Worm (Caenorhabditis elegans) whole organism, L4 larva: ENCODE measurements around the gene lias-1.

Experiments used
- F10B5.3 ChIP-seq: sonication (generic microtip); optimal IDR thresholded peaks from 2 replicates; lab custom pipeline; 2016; ENCODE audit warnings: mild to moderate bottlenecking, missing genetic modification characterization, missing compliant biosample characterization
- F26F4.8 ChIP-seq: fragments of 200-800 bp; sonication (Bioruptor generic); conservative IDR thresholded peaks from 2 replicates; pipeline ENCODE4 v1.3.6; 2022; ENCODE audit warnings: missing genetic modification characterization, missing compliant biosample characterization
- F44E2.7 ChIP-seq: fragments of 200-800 bp; sonication (Bioruptor generic); IDR thresholded peaks from 2 replicates; pipeline ENCODE4 v2.1.2; 2022; ENCODE audit warnings: missing genetic modification characterization, missing compliant biosample characterization
- F49E8.2 ChIP-seq: sonication (generic microtip); optimal IDR thresholded peaks from 2 replicates; lab custom pipeline; 2016; ENCODE audit warnings: missing compliant biosample characterization, mild to moderate bottlenecking, missing genetic modification characterization, borderline replicate concordance
- R02D3.7 ChIP-seq: fragments of 150-350 bp; sonication (generic microtip); optimal IDR thresholded peaks from 3 replicates; lab custom pipeline; 2014; ENCODE audit warnings: missing biosample characterization, missing genetic modification characterization
- T26A8.4 ChIP-seq: fragments of 200-800 bp; sonication (Bioruptor generic); IDR thresholded peaks from 2 replicates; pipeline ENCODE4 v1.3.6; 2022; ENCODE audit warnings: missing genetic modification characterization, missing compliant biosample characterization
- Y75B8A.6 ChIP-seq: fragments of 200-800 bp; sonication (Bioruptor generic); IDR thresholded peaks from 2 replicates; pipeline ENCODE4 v1.3.6; 2022; ENCODE audit warnings: missing genetic modification reagents, missing genetic modification characterization, missing compliant biosample characterization
- ZK337.2 ChIP-seq: fragments of 200-800 bp; sonication (Bioruptor generic); IDR thresholded peaks from 2 replicates; pipeline ENCODE4 v1.3.6; 2022; ENCODE audit warnings: missing genetic modification reagents, missing genetic modification characterization, missing compliant biosample characterization
- aha-1 ChIP-seq: fragments of 150-350 bp; peaks from one replicate; lab custom pipeline; 2014; ENCODE audit warnings: missing biosample characterization, missing genetic modification characterization
- aly-2 ChIP-seq: sonication (generic microtip); optimal IDR thresholded peaks from 2 replicates; lab custom pipeline; 2018; ENCODE audit warnings: missing biosample characterization, missing genetic modification characterization
- ama-1 ChIP-seq: fragments of 150-350 bp; optimal IDR thresholded peaks from 2 replicates; lab custom pipeline; 2014; ENCODE audit warnings: inconsistent platforms, mixed read lengths
- ceh-20 ChIP-seq: fragments of 200-800 bp; sonication (Bioruptor generic); IDR thresholded peaks from 2 replicates; pipeline ENCODE4 v1.3.6; 2022; ENCODE audit warnings: missing genetic modification reagents, missing genetic modification characterization, missing compliant biosample characterization
- ceh-32 ChIP-seq: sonication (generic microtip); optimal IDR thresholded peaks from 2 replicates; lab custom pipeline; 2016; ENCODE audit warnings: mild to moderate bottlenecking, missing genetic modification characterization, missing compliant biosample characterization; ENCODE audit not compliant: poor library complexity
- ceh-82 ChIP-seq: sonication (generic microtip); optimal IDR thresholded peaks from 2 replicates; lab custom pipeline; 2017; ENCODE audit warnings: missing biosample characterization, missing genetic modification characterization
- ctbp-1 ChIP-seq: fragments of 200-800 bp; sonication (Bioruptor generic); IDR thresholded peaks from 2 replicates; pipeline ENCODE4 v1.3.6; 2022; ENCODE audit warnings: missing genetic modification reagents, missing genetic modification characterization, missing compliant biosample characterization
- daf-12 ChIP-seq: fragments of 150-350 bp; optimal IDR thresholded peaks from 2 replicates; lab custom pipeline; 2014; ENCODE audit warnings: missing biosample characterization, missing genetic modification reagents, missing genetic modification characterization
- daf-16 ChIP-seq, 3 experiments: sonication (generic microtip); optimal IDR thresholded peaks; 2 replicates each; lab custom pipeline; 2016 to 2017; ENCODE audit warnings: missing genetic modification characterization in 3 of 3, missing genetic modification reagents in 3 of 3, mild to moderate bottlenecking in 2 of 3, missing compliant biosample characterization in 2 of 3, missing biosample characterization in 1 of 3, moderate library complexity in 1 of 3
- daf-8 ChIP-seq: fragments of 200-800 bp; sonication (Bioruptor generic); IDR thresholded peaks from 2 replicates; pipeline ENCODE4 v1.3.6; 2022; ENCODE audit warnings: missing genetic modification characterization, missing compliant biosample characterization
- dpl-1 ChIP-seq: fragments of 150-350 bp; optimal IDR thresholded peaks from 2 replicates; lab custom pipeline; 2014; ENCODE audit warnings: missing biosample characterization, missing genetic modification reagents, missing genetic modification characterization
- duxl-1 ChIP-seq: sonication (generic microtip); optimal IDR thresholded peaks from 2 replicates; lab custom pipeline; 2016; ENCODE audit warnings: mild to moderate bottlenecking, missing genetic modification characterization, moderate library complexity, missing compliant biosample characterization; ENCODE audit not compliant: poor library complexity
- fkh-10 ChIP-seq: fragments of 150-350 bp; optimal IDR thresholded peaks from 2 replicates; lab custom pipeline; 2014; ENCODE audit warnings: missing biosample characterization, missing genetic modification reagents, missing genetic modification characterization
- hif-1 ChIP-seq, 2 experiments: sonication (generic microtip); optimal IDR thresholded peaks; 2 replicates each; lab custom pipeline; 2016 to 2017; ENCODE audit warnings: missing compliant biosample characterization in 2 of 2, missing genetic modification characterization in 2 of 2, missing genetic modification reagents in 2 of 2, missing genotype in 2 of 2, mild to moderate bottlenecking in 1 of 2
- hlh-11 ChIP-seq: fragments of 200-800 bp; sonication (Bioruptor generic); optimal IDR thresholded peaks from 2 replicates; lab custom pipeline; 2018; ENCODE audit warnings: mild to moderate bottlenecking, missing genetic modification characterization, missing compliant biosample characterization
- hlh-30 ChIP-seq: sonication (generic microtip); optimal IDR thresholded peaks from 2 replicates; lab custom pipeline; 2017; ENCODE audit warnings: antibody characterized with exemption, mild to moderate bottlenecking, missing genetic modification characterization, missing compliant biosample characterization; ENCODE audit not compliant: insufficient read depth
- hmg-1.1 ChIP-seq: fragments of 200-800 bp; sonication (Bioruptor generic); IDR thresholded peaks from 2 replicates; pipeline ENCODE4 v1.3.6; 2022; ENCODE audit warnings: missing genetic modification reagents, missing genetic modification characterization, missing compliant biosample characterization
- lin-39 ChIP-seq: fragments of 150-350 bp; optimal IDR thresholded peaks from 2 replicates; lab custom pipeline; 2014; ENCODE audit warnings: missing biosample characterization, missing genetic modification reagents, missing genetic modification characterization
- lsy-2 ChIP-seq, 2 experiments: fragments of 150-350 bp in 1 of 2; sonication (generic microtip) in 1 of 2; optimal IDR thresholded peaks; 2 replicates each; lab custom pipeline; 2014 to 2017; ENCODE audit warnings: missing biosample characterization in 2 of 2, missing genetic modification characterization in 2 of 2
- madf-5 ChIP-seq, 2 experiments: fragments of 200-800 bp; sonication (Bioruptor generic); IDR thresholded peaks; 2 replicates each; pipeline ENCODE4 v1.3.6; 2022; ENCODE audit warnings: missing compliant biosample characterization in 2 of 2, missing genetic modification characterization in 2 of 2
- mdl-1 ChIP-seq, 2 experiments: fragments of 150-350 bp in 1 of 2; sonication (generic microtip) in 1 of 2; optimal IDR thresholded peaks; 2 replicates each; lab custom pipeline; 2014 to 2017; ENCODE audit warnings: missing biosample characterization in 2 of 2, missing genetic modification characterization in 2 of 2
- mdt-29 ChIP-seq: fragments of 200-800 bp; sonication (Bioruptor generic); IDR thresholded peaks from 2 replicates; pipeline ENCODE4 v1.3.6; 2022; ENCODE audit warnings: missing genetic modification reagents, missing genetic modification characterization, missing compliant biosample characterization
- mep-1 ChIP-seq: fragments of 150-350 bp; sonication (generic microtip); optimal IDR thresholded peaks from 3 replicates; lab custom pipeline; 2014; ENCODE audit warnings: missing biosample characterization, missing genetic modification characterization
- mxl-2 ChIP-seq: fragments of 200-800 bp; sonication (Bioruptor generic); conservative IDR thresholded peaks from 2 replicates; pipeline ENCODE4 v1.3.6; 2022; ENCODE audit warnings: missing genetic modification reagents, missing genetic modification characterization, missing compliant biosample characterization
- mxl-3 ChIP-seq: fragments of 200-800 bp; sonication (Bioruptor generic); optimal IDR thresholded peaks from 2 replicates; lab custom pipeline; 2018; ENCODE audit warnings: mild to moderate bottlenecking, missing genetic modification characterization, missing compliant biosample characterization
- nhr-10 ChIP-seq: fragments of 150-350 bp; optimal IDR thresholded peaks from 2 replicates; lab custom pipeline; 2014; ENCODE audit warnings: missing biosample characterization, missing genetic modification characterization
- nhr-25 ChIP-seq: sonication (generic microtip); optimal IDR thresholded peaks from 2 replicates; lab custom pipeline; 2017; ENCODE audit warnings: missing genetic modification characterization, mild to moderate bottlenecking, missing compliant biosample characterization, antibody characterized with exemption, moderate library complexity, borderline replicate concordance; ENCODE audit not compliant: insufficient read depth
- nhr-28 ChIP-seq: fragments of 150-350 bp; optimal IDR thresholded peaks from 2 replicates; lab custom pipeline; 2014; ENCODE audit warnings: missing biosample characterization, missing genetic modification characterization
- nhr-42 ChIP-seq: fragments of 200-800 bp; sonication (Bioruptor generic); IDR thresholded peaks from 2 replicates; pipeline ENCODE4 v1.3.6; 2022; ENCODE audit warnings: missing genetic modification characterization, missing compliant biosample characterization
- nhr-76 ChIP-seq: fragments of 150-350 bp; optimal IDR thresholded peaks from 2 replicates; lab custom pipeline; 2014; ENCODE audit warnings: missing biosample characterization, missing genetic modification characterization
- php-3 ChIP-seq: fragments of 200-800 bp; sonication (Bioruptor generic); IDR thresholded peaks from 2 replicates; pipeline ENCODE4 v1.3.6; 2022; ENCODE audit warnings: missing genetic modification reagents, missing genetic modification characterization, missing compliant biosample characterization
- pqm-1 ChIP-seq: sonication (generic microtip); optimal IDR thresholded peaks from 2 replicates; lab custom pipeline; 2017; ENCODE audit warnings: missing biosample characterization, missing genetic modification characterization
- rbr-2 ChIP-seq: sonication (generic microtip); optimal IDR thresholded peaks from 2 replicates; lab custom pipeline; 2016; ENCODE audit warnings: missing genotype, missing genetic modification characterization, missing compliant biosample characterization
- saeg-2 ChIP-seq: fragments of 200-800 bp; sonication (Bioruptor generic); IDR thresholded peaks from 2 replicates; pipeline ENCODE4 v1.3.6; 2022; ENCODE audit warnings: missing genetic modification reagents, missing genetic modification characterization, missing compliant biosample characterization
- snpc-1.2 ChIP-seq: fragments of 200-800 bp; sonication (Bioruptor generic); IDR thresholded peaks from 2 replicates; pipeline ENCODE4 v1.3.6; 2022; ENCODE audit warnings: missing genetic modification reagents, missing genetic modification characterization, missing compliant biosample characterization
- spr-1 ChIP-seq: sonication (generic microtip); optimal IDR thresholded peaks from 2 replicates; lab custom pipeline; 2016; ENCODE audit warnings: mild to moderate bottlenecking, missing genetic modification characterization, missing compliant biosample characterization
- unc-130 ChIP-seq: sonication (generic microtip); optimal IDR thresholded peaks from 2 replicates; lab custom pipeline; 2016; ENCODE audit warnings: missing genetic modification reagents, missing genetic modification characterization, missing compliant biosample characterization
- vab-7 ChIP-seq: fragments of 200-800 bp; sonication (Bioruptor generic); IDR thresholded peaks from 2 replicates; pipeline ENCODE4 v1.3.6; 2022; ENCODE audit warnings: missing genetic modification reagents, missing genetic modification characterization, missing compliant biosample characterization
- zfp-3 ChIP-seq: fragments of 200-800 bp; sonication (Bioruptor generic); conservative IDR thresholded peaks from 2 replicates; pipeline ENCODE4 v1.3.6; 2022; ENCODE audit warnings: missing genetic modification reagents, missing genetic modification characterization, missing compliant biosample characterization
- zip-11 ChIP-seq: fragments of 200-800 bp; sonication (Bioruptor generic); IDR thresholded peaks from 2 replicates; pipeline ENCODE4 v1.3.6; 2022; ENCODE audit warnings: missing genetic modification characterization, missing compliant biosample characterization
- zip-2 ChIP-seq: fragments of 150-350 bp; optimal IDR thresholded peaks from 2 replicates; lab custom pipeline; 2014; ENCODE audit warnings: missing biosample characterization, missing genetic modification characterization
- ztf-11 ChIP-seq: fragments of 150-350 bp; optimal IDR thresholded peaks from 2 replicates; lab custom pipeline; 2014; ENCODE audit warnings: missing biosample characterization, missing genetic modification characterization

lias-1 gene

DNA sequence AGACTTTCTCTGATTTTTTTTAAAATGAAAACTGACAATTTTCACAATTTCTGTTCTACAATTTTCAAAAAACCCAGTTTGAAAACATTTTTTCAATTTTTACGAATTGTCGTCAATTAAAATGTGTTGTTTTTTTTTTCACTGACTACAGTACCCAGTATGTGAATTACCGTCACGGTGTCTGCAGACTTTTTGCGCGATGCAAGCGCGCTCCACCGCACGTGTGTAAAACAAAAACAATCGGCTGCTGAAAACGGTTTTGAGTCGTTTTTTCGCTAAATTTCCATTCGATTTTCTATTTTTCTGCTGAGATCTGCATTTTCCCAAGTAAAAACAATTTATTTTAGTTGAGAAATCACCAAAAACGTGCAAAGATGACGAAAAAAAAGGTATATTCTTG lies 48.7 kb downstream of the lias-1 start (continued):
- peak; percentile 98 to 100 for TF ChIP-seq lsy-2 (tag; optimal IDR thresholded peaks at IDR 0.05; lab: Kevin White, UChicago)
- TF ChIP-seq hlh-11 (tag; lab: Kevin White, UChicago), result peak; percentile 97
- TF ChIP-seq ctbp-1, result peak; percentile 95
- TF ChIP-seq aha-1 (tag; lab: Kevin White, UChicago), result peak; percentile 98
- no peak for TF ChIP-seq ceh-82 (tag; lab: Kevin White, UChicago)
- peak; percentile 95 for TF ChIP-seq hlh-30
- peak; percentile 97 for TF ChIP-seq dpl-1 (GFP tag; lab: Kevin White, UChicago)
- TF ChIP-seq mdl-1 (tag; optimal IDR thresholded peaks at IDR 0.05; lab: Kevin White, UChicago), result peak; percentile 57 to 89
- peak; percentile 72 to 82; a peak in 2 of 4 replicates for TF ChIP-seq madf-5 (GFP tag; IDR thresholded peaks at IDR 0.05; lab: Robert Waterston, UW)
- TF ChIP-seq spr-1, result peak; percentile 94
- peak; percentile 91 for TF ChIP-seq nhr-25 (tag; lab: Kevin White, UChicago)
- peak; percentile 99 for TF ChIP-seq rbr-2
- TF ChIP-seq fkh-10 (GFP tag; lab: Kevin White, UChicago), result peak; percentile 96
- TF ChIP-seq hif-1 (tag; optimal IDR thresholded peaks at IDR 0.05; lab: Kevin White, UChicago), result peak; percentile 78 to 87
- TF ChIP-seq unc-130, result peak; percentile 76
- TF ChIP-seq T26A8.4 (GFP tag; lab: Robert Waterston, UW), result peak; percentile 98
- TF ChIP-seq zip-11 (GFP tag; lab: Robert Waterston, UW), result no peak
- TF ChIP-seq ama-1 (lab: Kevin White, UChicago), result peak; percentile 60
- no peak for TF ChIP-seq aly-2 (tag; lab: Kevin White, UChicago)
- TF ChIP-seq lin-39 (tag; lab: Kevin White, UChicago), result peak; percentile 73
- peak; percentile 93 for TF ChIP-seq duxl-1 (tag; lab: Kevin White, UChicago)
- TF ChIP-seq Y75B8A.6 (GFP tag; lab: Robert Waterston, UW), result peak; percentile 71; the same call in 1 of the 2 replicates
- peak; percentile 91 for TF ChIP-seq ZK337.2
- no peak for TF ChIP-seq ztf-11 (tag; lab: Kevin White, UChicago)
- peak; percentile 98 for TF ChIP-seq ceh-20 (GFP tag; lab: Robert Waterston, UW)
- no peak for TF ChIP-seq F44E2.7 (GFP tag; lab: Robert Waterston, UW)
- TF ChIP-seq nhr-10 (tag; lab: Kevin White, UChicago), result peak; percentile 63
- TF ChIP-seq zfp-3, result peak; percentile 97
- peak; percentile 98 for TF ChIP-seq mep-1
- TF ChIP-seq nhr-42, result peak; percentile 98
- no peak for TF ChIP-seq ceh-32 (tag; lab: Kevin White, UChicago)
- TF ChIP-seq nhr-76 (tag; lab: Kevin White, UChicago), result peak; percentile 68
- peak; percentile 99 for TF ChIP-seq hmg-1.1 (GFP tag; lab: Robert Waterston, UW)
- no peak for TF ChIP-seq daf-12 (tag; lab: Kevin White, UChicago)
- peak; percentile 87 for TF ChIP-seq mxl-3
- peak; percentile 63; the same call in 1 of the 2 replicates for TF ChIP-seq snpc-1.2 (GFP tag; lab: Robert Waterston, UW)
- TF ChIP-seq zip-2, result peak; percentile 89
- TF ChIP-seq php-3 (GFP tag; lab: Robert Waterston, UW), result peak; percentile 86
- TF ChIP-seq F10B5.3, result peak; percentile 18
- TF ChIP-seq pqm-1 (tag; lab: Kevin White, UChicago), result peak; percentile 45
- peak; percentile 52 to 90 for TF ChIP-seq daf-16 (GFP tag; optimal IDR thresholded peaks at IDR 0.05; lab: Kevin White, UChicago)
- TF ChIP-seq daf-16 (tag; optimal IDR thresholded peaks at IDR 0.05; lab: Kevin White, UChicago), result peak; percentile 94
- TF ChIP-seq R02D3.7 (tag; lab: Kevin White, UChicago), result peak; percentile 7
- peak; percentile 56; the same call in 1 of the 2 replicates for TF ChIP-seq mxl-2 (GFP tag; lab: Robert Waterston, UW)
- TF ChIP-seq nhr-28 (tag; lab: Kevin White, UChicago), result peak; percentile 96
- no peak for TF ChIP-seq daf-8 (GFP tag; lab: Robert Waterston, UW)
- no peak for TF ChIP-seq F26F4.8 (GFP tag; lab: Robert Waterston, UW)
- TF ChIP-seq vab-7 (GFP tag; lab: Robert Waterston, UW), result peak; percentile 87
- peak; percentile 8 for TF ChIP-seq F49E8.2
- peak; percentile 95 for TF ChIP-seq mdt-29 (GFP tag; lab: Robert Waterston, UW)
- peak; percentile 90 for TF ChIP-seq saeg-2 (GFP tag; lab: Robert Waterston, UW)
